Worm (Caenorhabditis elegans): ENCODE measurements around the gene mec-9.

The mec-9 gene

ce11 chrV:9889629-9890028 is 25.3 kb downstream of the mec-9 start, which contains the start of gene fshr-1:
fshr-1 (plus strand) TSS chrV:9889837.
- TF ChIP-seq B0261.1 (tag; optimal IDR thresholded peaks at IDR 0.05) (no peak), tbp1 (GFP tag; optimal IDR thresholded peaks at IDR 0.05) (no peak), ceh-100 (GFP tag; IDR thresholded peaks at IDR 0.05) (no peak), attf-6 (GFP tag; IDR thresholded peaks at IDR 0.05) (no peak), bed-2 (GFP tag; IDR thresholded peaks at IDR 0.05) (no peak), ztf-25 (GFP tag; IDR thresholded peaks at IDR 0.05) (no peak), madf-3 (GFP tag; IDR thresholded peaks at IDR 0.05) (no peak), nhr-80 (tag; optimal IDR thresholded peaks at IDR 0.05) (peak; percentile 59), unc-62 (GFP tag; optimal IDR thresholded peaks at IDR 0.05) (peak; percentile 61), dox-1 (GFP tag; IDR thresholded peaks at IDR 0.05) (no peak), tlf-1 (GFP tag; optimal IDR thresholded peaks at IDR 0.05) (no peak), attf-5 (GFP tag; optimal IDR thresholded peaks at IDR 0.05) (no peak), let-607 (tag; optimal IDR thresholded peaks at IDR 0.05) (peak in 1 of 2 experiments; percentile 4), T26A5.8 (tag; optimal IDR thresholded peaks at IDR 0.05) (no peak)

DNA sequence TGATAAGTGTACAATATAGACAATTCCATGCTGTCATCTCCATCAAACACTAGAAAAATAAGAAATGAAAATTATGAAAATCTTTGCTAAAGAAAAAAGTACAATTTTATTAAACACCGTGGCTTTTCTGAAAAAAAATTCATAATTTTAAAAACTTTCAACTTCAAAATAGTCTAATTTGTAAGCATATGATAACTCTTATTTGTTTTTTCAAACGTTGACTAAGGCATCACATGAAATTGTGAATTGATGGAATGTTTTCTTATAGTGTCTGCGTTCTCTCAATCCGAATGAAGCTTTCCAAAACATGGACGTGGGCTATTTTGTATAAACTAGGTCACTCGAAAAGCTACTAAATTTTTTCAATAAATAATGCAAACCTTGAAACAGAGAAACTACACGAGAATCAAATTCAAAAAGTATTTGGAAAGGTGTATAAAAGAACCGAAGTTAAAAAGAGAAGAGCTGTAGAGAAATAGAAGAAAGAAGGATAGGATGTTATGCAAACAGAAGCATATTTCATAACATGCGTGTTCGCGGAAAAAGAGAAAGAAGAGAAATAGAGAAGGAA is 28.9 kb downstream of the mec-9 start, which contains the start of gene clp-9:
clp-9 (minus strand) TSS at position 51 of the 571 bp plus-strand sequence.
- TF ChIP-seq egl-44 (GFP tag; IDR thresholded peaks at IDR 0.05) (no peak), aptf-3 (GFP tag; IDR thresholded peaks at IDR 0.05) (no peak), rec-8 (tag; optimal IDR thresholded peaks at IDR 0.05) (no peak), ceh-58 (GFP tag; IDR thresholded peaks at IDR 0.05) (no peak), tbp1 (GFP tag; optimal IDR thresholded peaks at IDR 0.05) (no peak), gei-17 (GFP tag; optimal IDR thresholded peaks at IDR 0.05) (no peak), lin-54 (GFP tag; optimal IDR thresholded peaks at IDR 0.05) (no peak), C17E4.6 (GFP tag; IDR thresholded peaks at IDR 0.05) (no peak)

- no peak for TF ChIP-seq snpc-1.3 (tag; optimal IDR thresholded peaks at IDR 0.05; ENCODE audit: insufficient read depth)
- TF ChIP-seq F39B2.1 (GFP tag; IDR thresholded peaks at IDR 0.05), result no peak
- no peak for TF ChIP-seq F55B11.4 (tag; optimal IDR thresholded peaks at IDR 0.05; ENCODE audit: borderline replicate concordance, insufficient read depth)
- no peak for TF ChIP-seq madf-6 (GFP tag; IDR thresholded peaks at IDR 0.05)
- TF ChIP-seq ceh-91 (GFP tag; IDR thresholded peaks at IDR 0.05), result no peak
- no peak for TF ChIP-seq hmg-20 (GFP tag; IDR thresholded peaks at IDR 0.05)
- no peak for TF ChIP-seq lag-1 (GFP tag; IDR thresholded peaks at IDR 0.05)
- no peak for TF ChIP-seq B0261.1 (tag; optimal IDR thresholded peaks at IDR 0.05)
- TF ChIP-seq rcor-1 (GFP tag; IDR thresholded peaks at IDR 0.05), result no peak
- TF ChIP-seq ceh-27 (GFP tag; optimal IDR thresholded peaks at IDR 0.05), result no peak
- TF ChIP-seq D2030.7 (GFP tag; IDR thresholded peaks at IDR 0.05), result no peak
- no peak for TF ChIP-seq nfya-1 (tag; optimal IDR thresholded peaks at IDR 0.05; ENCODE audit: borderline replicate concordance, insufficient read depth)
- no peak for TF ChIP-seq C06A6.2 (GFP tag; conservative IDR thresholded peaks at IDR 0.05)
- no peak for TF ChIP-seq zfh-2 (GFP tag; conservative IDR thresholded peaks at IDR 0.05)
- TF ChIP-seq B0336.3 (GFP tag; IDR thresholded peaks at IDR 0.05), result no peak
- no peak for TF ChIP-seq F10E7.11 (tag; optimal IDR thresholded peaks at IDR 0.05)
- no peak for TF ChIP-seq ekl-4 (GFP tag; IDR thresholded peaks at IDR 0.05)
- no peak for TF ChIP-seq F57C9.4 (tag; optimal IDR thresholded peaks at IDR 0.05)
- no peak for TF ChIP-seq sdz-38 (tag; optimal IDR thresholded peaks at IDR 0.05)
Observed at ce11 chrV:9879867-9880266, 35.1 kb downstream of the mec-9 start, which contains the start of gene sdz-31. sdz-31 (plus strand) TSS chrV:9880167.

Measured in whole organism, young adult.